Worm (Caenorhabditis elegans) whole organism, L4/young adult: ENCODE data around the gene F55A4.13.

Source experiments
- W03F9.2 ChIP-seq: fragments of 150-350 bp; optimal IDR thresholded peaks from 2 replicates; lab custom pipeline; 2014; ENCODE audit warnings: missing biosample characterization, missing genetic modification characterization
- him-1 ChIP-seq: sonication (generic microtip); optimal IDR thresholded peaks from 2 replicates; lab custom pipeline; 2016; ENCODE audit warnings: missing genotype, missing genetic modification reagents, missing genetic modification characterization, missing compliant biosample characterization

ce11 chrX:1051041-1051440, 33.7 kb upstream of the F55A4.13 start:
- TF ChIP-seq him-1 (no peak), W03F9.2 (no peak)
